Worm (Caenorhabditis elegans) whole organism, young adult: Measurements from ENCODE around the gene T16H12.2.

Experiments
- B0019.2 ChIP-seq: fragments of 200-800 bp; sonication (Bioruptor generic); conservative IDR thresholded peaks from 2 replicates; pipeline ENCODE4 v1.3.6; 2022; ENCODE audit warnings: missing genetic modification reagents, missing genetic modification characterization, missing compliant biosample characterization
- B0035.1 ChIP-seq: sonication (generic microtip); optimal IDR thresholded peaks from 2 replicates; lab custom pipeline; 2016; ENCODE audit warnings: missing genetic modification characterization, mild to moderate bottlenecking, missing compliant biosample characterization, missing genotype, missing genetic modification reagents
- F10E7.11 ChIP-seq: sonication (generic microtip); optimal IDR thresholded peaks from 2 replicates; lab custom pipeline; 2017; ENCODE audit warnings: mild to moderate bottlenecking, missing genetic modification characterization, moderate library complexity, missing compliant biosample characterization
- F22D6.2 ChIP-seq: sonication (generic microtip); optimal IDR thresholded peaks from 2 replicates; lab custom pipeline; 2016; ENCODE audit warnings: mild to moderate bottlenecking, missing genetic modification characterization, missing compliant biosample characterization
- F33H1.4 ChIP-seq: fragments of 200-800 bp; sonication (Bioruptor generic); IDR thresholded peaks from 2 replicates; pipeline ENCODE4 v1.3.6; 2022; ENCODE audit warnings: missing genetic modification reagents, missing genetic modification characterization, missing compliant biosample characterization
- F52B5.7 ChIP-seq: sonication (generic microtip); optimal IDR thresholded peaks from 2 replicates; lab custom pipeline; 2016; ENCODE audit warnings: mild to moderate bottlenecking, missing genetic modification characterization, missing compliant biosample characterization
- F55B11.4 ChIP-seq: sonication (generic microtip); optimal IDR thresholded peaks from 2 replicates; lab custom pipeline; 2016; ENCODE audit warnings: missing compliant biosample characterization, missing genetic modification characterization, borderline replicate concordance; ENCODE audit not compliant: insufficient read depth
- K11D2.4 ChIP-seq: fragments of 200-800 bp; sonication (Bioruptor generic); IDR thresholded peaks from 2 replicates; pipeline ENCODE4 v1.3.6; 2022; ENCODE audit warnings: missing genetic modification reagents, missing genetic modification characterization, missing compliant biosample characterization
- T26A5.8 ChIP-seq: sonication (generic microtip); optimal IDR thresholded peaks from 2 replicates; lab custom pipeline; 2016; ENCODE audit warnings: missing genetic modification characterization, missing compliant biosample characterization
- Y53G8AR.9 ChIP-seq: fragments of 200-800 bp; sonication (Bioruptor generic); conservative IDR thresholded peaks from 2 replicates; pipeline ENCODE4 v1.3.6; 2022; ENCODE audit warnings: missing genetic modification reagents, missing genetic modification characterization, missing compliant biosample characterization
- Y56A3A.18 ChIP-seq: fragments of 200-800 bp; sonication (Bioruptor generic); IDR thresholded peaks from 2 replicates; pipeline ENCODE4 v1.3.6; 2022; ENCODE audit warnings: missing genetic modification reagents, missing genetic modification characterization, missing compliant biosample characterization
- Y79H2A.3 ChIP-seq: fragments of 200-800 bp; sonication (Bioruptor generic); conservative IDR thresholded peaks from 2 replicates; pipeline ENCODE4 v1.3.6; 2022; ENCODE audit warnings: missing genetic modification reagents, missing genetic modification characterization, missing compliant biosample characterization
- bed-2 ChIP-seq: fragments of 200-800 bp; sonication (Bioruptor generic); IDR thresholded peaks from 2 replicates; pipeline ENCODE4 v1.3.6; 2022; ENCODE audit warnings: missing genetic modification reagents, missing genetic modification characterization, missing compliant biosample characterization
- cebp-2 ChIP-seq: fragments of 200-800 bp; sonication (Bioruptor generic); IDR thresholded peaks from 2 replicates; pipeline ENCODE4 v1.3.6; 2022; ENCODE audit warnings: missing genetic modification characterization, missing compliant biosample characterization
- ceh-100 ChIP-seq: fragments of 200-800 bp; sonication (Bioruptor generic); IDR thresholded peaks from 2 replicates; pipeline ENCODE4 v1.3.6; 2022; ENCODE audit warnings: missing genetic modification reagents, missing genetic modification characterization, missing compliant biosample characterization
- ceh-27 ChIP-seq: fragments of 200-800 bp; sonication (Bioruptor generic); optimal IDR thresholded peaks from 2 replicates; lab custom pipeline; 2018; ENCODE audit warnings: mild to moderate bottlenecking, missing genetic modification characterization, moderate library complexity, missing compliant biosample characterization
- ceh-40 ChIP-seq: fragments of 200-800 bp; sonication (Bioruptor generic); IDR thresholded peaks from 2 replicates; pipeline ENCODE4 v1.3.6; 2022; ENCODE audit warnings: missing genetic modification characterization, missing compliant biosample characterization
- ceh-91 ChIP-seq: fragments of 200-800 bp; sonication (Bioruptor generic); IDR thresholded peaks from 2 replicates; pipeline ENCODE4 v1.3.6; 2022; ENCODE audit warnings: missing genetic modification reagents, missing genetic modification characterization, missing compliant biosample characterization
- dpl-1 ChIP-seq: fragments of 150-350 bp; optimal IDR thresholded peaks from 2 replicates; lab custom pipeline; 2014; ENCODE audit warnings: missing biosample characterization, missing genetic modification reagents, missing genetic modification characterization
- efl-1 ChIP-seq: fragments of 150-350 bp; optimal IDR thresholded peaks from 2 replicates; lab custom pipeline; 2014; ENCODE audit warnings: missing biosample characterization, missing genetic modification reagents, missing genetic modification characterization
- egl-18 ChIP-seq: fragments of 200-800 bp; sonication (Bioruptor generic); IDR thresholded peaks from 2 replicates; pipeline ENCODE4 v1.3.6; 2022; ENCODE audit warnings: missing genetic modification reagents, missing genetic modification characterization, missing compliant biosample characterization
- egrh-3 ChIP-seq: fragments of 200-800 bp; sonication (Bioruptor generic); IDR thresholded peaks from 2 replicates; pipeline ENCODE4 v1.3.6; 2022; ENCODE audit warnings: missing genetic modification reagents, missing genetic modification characterization, missing compliant biosample characterization
- him-1 ChIP-seq: sonication (generic microtip); optimal IDR thresholded peaks from 2 replicates; lab custom pipeline; 2016; ENCODE audit warnings: missing genotype, missing genetic modification reagents, missing genetic modification characterization, missing compliant biosample characterization
- hlh-26 ChIP-seq: fragments of 200-800 bp; sonication (Bioruptor generic); conservative IDR thresholded peaks from 2 replicates; pipeline ENCODE4 v1.3.6; 2022; ENCODE audit warnings: missing genetic modification reagents, missing genetic modification characterization, missing compliant biosample characterization
- hsf-1 ChIP-seq: fragments of 200-800 bp; sonication (Bioruptor generic); IDR thresholded peaks from 2 replicates; pipeline ENCODE4 v1.3.6; 2022; ENCODE audit warnings: missing genetic modification reagents, missing genetic modification characterization, missing compliant biosample characterization
- lin-35 ChIP-seq, 3 experiments: fragments of 150-350 bp in 2 of 3; sonication (generic microtip) in 1 of 3; optimal IDR thresholded peaks; 2 replicates each; lab custom pipeline; 2014 to 2018; ENCODE audit warnings: missing biosample characterization in 3 of 3, missing genetic modification characterization in 3 of 3, missing genetic modification reagents in 3 of 3
- lin-54 ChIP-seq: fragments of 200-800 bp; sonication (Bioruptor generic); optimal IDR thresholded peaks from 2 replicates; lab custom pipeline; 2018; ENCODE audit warnings: mild to moderate bottlenecking, missing genetic modification characterization, missing compliant biosample characterization
- lir-1 ChIP-seq: fragments of 200-800 bp; sonication (Bioruptor generic); conservative IDR thresholded peaks from 2 replicates; pipeline ENCODE4 v1.3.6; 2022; ENCODE audit warnings: missing genetic modification reagents, missing genetic modification characterization, missing compliant biosample characterization
- lsy-27 ChIP-seq: sonication (generic microtip); optimal IDR thresholded peaks from 2 replicates; lab custom pipeline; 2017; ENCODE audit warnings: missing genetic modification characterization, mild to moderate bottlenecking, missing compliant biosample characterization, antibody characterized with exemption, missing genotype, borderline replicate concordance; ENCODE audit not compliant: insufficient read depth
- madf-10 ChIP-seq: sonication (generic microtip); optimal IDR thresholded peaks from 2 replicates; lab custom pipeline; 2016; ENCODE audit warnings: mild to moderate bottlenecking, missing genetic modification characterization, missing compliant biosample characterization
- madf-3 ChIP-seq: fragments of 200-800 bp; sonication (Bioruptor generic); IDR thresholded peaks from 2 replicates; pipeline ENCODE4 v1.3.6; 2022; ENCODE audit warnings: missing genetic modification reagents, missing genetic modification characterization, missing compliant biosample characterization
- madf-8 ChIP-seq: fragments of 200-800 bp; sonication (Bioruptor generic); conservative IDR thresholded peaks from 2 replicates; pipeline ENCODE4 v1.3.6; 2022; ENCODE audit warnings: missing genetic modification reagents, missing genetic modification characterization, missing compliant biosample characterization
- mel-28 ChIP-seq: sonication (generic microtip); optimal IDR thresholded peaks from 2 replicates; lab custom pipeline; 2016; ENCODE audit warnings: borderline replicate concordance, mild to moderate bottlenecking, missing genetic modification characterization, missing compliant biosample characterization
- nhr-120 ChIP-seq: fragments of 200-800 bp; sonication (Bioruptor generic); IDR thresholded peaks from 2 replicates; pipeline ENCODE4 v1.3.6; 2022; ENCODE audit warnings: missing genetic modification characterization, missing compliant biosample characterization
- nhr-179 ChIP-seq: sonication (generic microtip); optimal IDR thresholded peaks from 2 replicates; lab custom pipeline; 2016; ENCODE audit warnings: mild to moderate bottlenecking, missing genetic modification characterization, missing compliant biosample characterization
- nhr-27 ChIP-seq: fragments of 200-800 bp; sonication (Bioruptor generic); optimal IDR thresholded peaks from 2 replicates; lab custom pipeline; 2018; ENCODE audit warnings: mild to moderate bottlenecking, missing genetic modification characterization, moderate library complexity, missing compliant biosample characterization
- pha-4 ChIP-seq: fragments of 150-350 bp; sonication (generic microtip); optimal IDR thresholded peaks from 2 replicates; lab custom pipeline; 2014; ENCODE audit warnings: missing biosample characterization, missing genetic modification reagents, missing genetic modification characterization
- rec-8 ChIP-seq, 2 experiments: sonication (generic microtip); optimal IDR thresholded peaks; 2 replicates each; lab custom pipeline; 2016; ENCODE audit warnings: mild to moderate bottlenecking in 2 of 2, missing genetic modification characterization in 2 of 2, missing genetic modification reagents in 2 of 2, missing genotype in 2 of 2, missing biosample characterization in 1 of 2, missing compliant biosample characterization in 1 of 2, moderate library complexity in 1 of 2
- sdz-38 ChIP-seq: sonication (generic microtip); optimal IDR thresholded peaks from 2 replicates; lab custom pipeline; 2016; ENCODE audit warnings: missing genotype, missing genetic modification characterization, missing compliant biosample characterization
- snpc-1.1 ChIP-seq: sonication (generic microtip); optimal IDR thresholded peaks from 2 replicates; lab custom pipeline; 2017; ENCODE audit warnings: missing genetic modification characterization, mild to moderate bottlenecking, missing compliant biosample characterization, antibody characterized with exemption, moderate library complexity, missing genotype, missing genetic modification reagents; ENCODE audit not compliant: insufficient read depth
- snpc-1.3 ChIP-seq: sonication (generic microtip); optimal IDR thresholded peaks from 2 replicates; lab custom pipeline; 2017; ENCODE audit warnings: missing genetic modification characterization, mild to moderate bottlenecking, missing compliant biosample characterization, antibody characterized with exemption, moderate library complexity, missing genotype, missing genetic modification reagents; ENCODE audit not compliant: insufficient read depth
- snpc-3.4 ChIP-seq: sonication (generic microtip); optimal IDR thresholded peaks from 2 replicates; lab custom pipeline; 2017; ENCODE audit warnings: missing genetic modification characterization, mild to moderate bottlenecking, missing compliant biosample characterization, antibody characterized with exemption, moderate library complexity, missing genotype, missing genetic modification reagents
- snpc-4 ChIP-seq, 5 experiments: fragments of 150-350 bp in 1 of 5; sonication (generic microtip) in 4 of 5; optimal IDR thresholded peaks; 2 replicates each; lab custom pipeline; 2014 to 2018; ENCODE audit warnings: missing genetic modification characterization in 5 of 5, missing biosample characterization in 3 of 5, antibody characterized with exemption in 2 of 5, mild to moderate bottlenecking in 2 of 5, missing compliant biosample characterization in 2 of 5, missing genotype in 2 of 5, moderate library complexity in 2 of 5, missing genetic modification reagents in 1 of 5
- tlf-1 ChIP-seq: fragments of 200-800 bp; sonication (Bioruptor generic); optimal IDR thresholded peaks from 2 replicates; lab custom pipeline; 2018; ENCODE audit warnings: mild to moderate bottlenecking, missing genetic modification characterization, missing compliant biosample characterization
- ztf-18 ChIP-seq: sonication (generic microtip); optimal IDR thresholded peaks from 2 replicates; lab custom pipeline; 2016; ENCODE audit warnings: missing genotype, mild to moderate bottlenecking, missing genetic modification characterization, missing compliant biosample characterization
- ztf-26 ChIP-seq: sonication (generic microtip); optimal IDR thresholded peaks from 2 replicates; lab custom pipeline; 2017; ENCODE audit warnings: missing genetic modification characterization, missing compliant biosample characterization

The T16H12.2 gene

ce11 chrIII:10123586-10124233 is 37.6 kb downstream of the T16H12.2 start, which contains the start of gene ttll-4 (continued):
- TF ChIP-seq madf-3 (GFP tag; lab: Robert Waterston, UW) (0 out of 2 replicates have a peak, but pooled peaks have one; percentile 75), egl-18 (GFP tag; lab: Robert Waterston, UW) (no peak), F55B11.4 (tag; lab: Kevin White, UChicago) (no peak), mel-28 (tag; lab: Kevin White, UChicago) (no peak), tlf-1 (GFP tag; lab: Kevin White, UChicago) (no peak), F52B5.7 (tag; lab: Kevin White, UChicago) (no peak), bed-2 (GFP tag; lab: Robert Waterston, UW) (0 out of 2 replicates have a peak, but pooled peaks have one; percentile 70), him-1 (tag; lab: Kevin White, UChicago) (no peak), T26A5.8 (no peak), hlh-26 (no peak), nhr-120 (GFP tag; lab: Robert Waterston, UW) (no peak), ztf-18 (peak; percentile 44), lsy-27 (tag; lab: Kevin White, UChicago) (no peak), rec-8 (tag; optimal IDR thresholded peaks at IDR 0.05; lab: Kevin White, UChicago) (peak in 1 of 2 experiments; percentile 11), dpl-1 (no peak), B0035.1 (no peak), snpc-1.1 (no peak), Y79H2A.3 (no peak), F10E7.11 (tag; lab: Kevin White, UChicago) (no peak), lin-35 (GFP tag; optimal IDR thresholded peaks at IDR 0.05; lab: Kevin White, UChicago) (peak in 1 of 3 experiments; percentile 31), K11D2.4 (GFP tag; lab: Robert Waterston, UW) (no peak), sdz-38 (no peak), Y56A3A.18 (no peak), nhr-179 (tag; lab: Kevin White, UChicago) (no peak), snpc-3.4 (no peak), ceh-91 (GFP tag; lab: Robert Waterston, UW) (peak; percentile 46; the same call in 1 of the 2 replicates), lin-54 (GFP tag; lab: Kevin White, UChicago) (peak; percentile 15), Y53G8AR.9 (no peak), snpc-1.3 (tag; lab: Kevin White, UChicago) (no peak), ceh-100 (GFP tag; lab: Robert Waterston, UW) (peak; percentile 96), efl-1 (no peak), pha-4 (no peak), ztf-26 (tag; lab: Kevin White, UChicago) (no peak), egrh-3 (GFP tag; lab: Robert Waterston, UW) (peak; percentile 63), ceh-40 (GFP tag; lab: Robert Waterston, UW) (no peak), cebp-2 (no peak), lir-1 (peak; percentile 36; the same call in 1 of the 2 replicates), madf-10 (tag; lab: Kevin White, UChicago) (no peak), madf-8 (no peak), hsf-1 (GFP tag; lab: Robert Waterston, UW) (no peak), nhr-27 (tag; lab: Kevin White, UChicago) (no peak), F22D6.2 (no peak), F33H1.4 (GFP tag; lab: Robert Waterston, UW) (0 out of 2 replicates have a peak, but pooled peaks have one; percentile 32), ceh-27 (peak; percentile 47), snpc-4 (GFP tag; optimal IDR thresholded peaks at IDR 0.05; lab: Kevin White, UChicago) (peak; percentile 19), snpc-4 (tag; optimal IDR thresholded peaks at IDR 0.05; lab: Kevin White, UChicago) (no peak), B0019.2 (GFP tag; lab: Robert Waterston, UW) (peak; percentile 56; the same call in 1 of the 2 replicates)
